Fruit fly (Drosophila melanogaster): ENCODE results near the gene tara.
A peak's percentile ranks its signal among the peaks of the same experiment; 100 is the strongest.

tara gene

DNA sequence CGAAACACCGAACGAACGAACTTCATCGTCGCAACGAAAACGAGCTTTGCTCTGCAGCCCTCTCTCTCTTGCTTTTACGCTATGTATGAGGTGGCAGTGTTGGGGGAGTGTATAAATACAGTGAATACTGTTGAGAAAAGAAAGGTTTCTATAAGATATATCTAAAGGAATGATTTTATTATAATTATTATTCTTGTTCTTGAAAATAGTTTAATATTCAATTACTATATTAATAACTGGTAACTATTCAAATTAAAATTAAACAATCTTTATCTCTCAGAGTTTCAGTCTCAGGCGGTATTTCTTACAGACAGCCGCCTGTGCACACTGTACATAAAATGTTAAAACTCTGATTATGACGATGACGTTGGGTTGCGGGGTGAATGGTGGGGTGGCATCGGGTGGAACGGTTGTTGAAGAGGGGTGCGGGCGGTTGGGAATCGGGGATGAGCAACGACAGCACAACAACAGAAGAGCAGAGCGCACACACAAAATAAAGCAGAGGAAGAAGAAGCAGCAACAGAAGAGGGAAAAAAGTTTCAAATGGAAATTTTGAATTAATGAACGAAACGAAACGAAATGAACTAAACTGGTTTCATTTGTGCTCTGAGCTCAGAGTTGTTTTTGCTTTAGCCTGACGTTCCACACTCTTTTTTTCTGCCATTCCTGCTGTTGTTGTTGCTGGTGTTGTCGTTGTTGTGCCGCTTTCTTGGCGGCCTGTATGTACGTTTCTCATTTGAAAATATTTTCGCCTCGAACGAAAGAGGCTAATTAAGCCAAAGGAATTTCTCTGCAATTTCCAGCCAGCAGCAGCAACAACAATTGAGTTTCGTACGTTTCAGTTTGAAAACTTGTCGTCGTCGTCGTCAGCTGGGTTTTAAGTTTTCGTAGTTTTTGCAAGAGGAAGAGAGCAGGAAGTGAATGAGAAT is 11.5 kb downstream of the tara start (continued):
- TF ChIP-seq CG31388 (GFP tag; optimal IDR thresholded peaks at IDR 0.05) (peak; percentile 90), cg (GFP tag; optimal IDR thresholded peaks at IDR 0.05) (peak; percentile 41), NK7.1 (GFP tag; optimal IDR thresholded peaks at IDR 0.05) (peak; percentile 41), ash1 (GFP tag; optimal IDR thresholded peaks at IDR 0.05) (peak; percentile 81), CG4404 (GFP tag; IDR thresholded peaks at IDR 0.05) (no peak), CG18011 (GFP tag; optimal IDR thresholded peaks at IDR 0.05) (peak; percentile 85), knrl (GFP tag; IDR thresholded peaks at IDR 0.05; ENCODE audit: partially characterized antibody) (no peak), CG10654 (GFP tag; optimal IDR thresholded peaks at IDR 0.05) (peak; percentile 96), CG8924 (tag; optimal IDR thresholded peaks at IDR 0.05) (peak; percentile 99), CG18262 (tag; optimal IDR thresholded peaks at IDR 0.05) (peak; percentile 99), CG8944 (GFP tag; optimal IDR thresholded peaks at IDR 0.05) (peak; percentile 82), bbx (GFP tag; IDR thresholded peaks at IDR 0.05; ENCODE audit: partially characterized antibody) (no peak), esg (GFP tag; conservative IDR thresholded peaks at IDR 0.05) (no peak), sima (GFP tag; optimal IDR thresholded peaks at IDR 0.05) (peak; percentile 35), CG10366 (GFP tag; IDR thresholded peaks at IDR 0.05) (no peak), dan (GFP tag; IDR thresholded peaks at IDR 0.05) (no peak), klu (GFP tag; IDR thresholded peaks at IDR 0.05) (no peak), ato (GFP tag; IDR thresholded peaks at IDR 0.05; ENCODE audit: partially characterized antibody) (no peak), BEAF-32 (GFP tag; optimal IDR thresholded peaks at IDR 0.05) (no peak), CG11398 (GFP tag; optimal IDR thresholded peaks at IDR 0.05) (no peak), CG32772 (GFP tag; IDR thresholded peaks at IDR 0.05) (no peak), rib (GFP tag; IDR thresholded peaks at IDR 0.05) (no peak), CG7928 (GFP tag; optimal IDR thresholded peaks at IDR 0.05) (peak; percentile 73), CG31365 (tag; optimal IDR thresholded peaks at IDR 0.05) (peak; percentile 75), Deaf1 (tag; optimal IDR thresholded peaks at IDR 0.05) (peak; percentile 95), Antp (GFP tag; optimal IDR thresholded peaks at IDR 0.05) (peak; percentile 80), CG9437 (GFP tag; optimal IDR thresholded peaks at IDR 0.05) (peak; percentile 94), CG17186 (GFP tag; optimal IDR thresholded peaks at IDR 0.05) (peak; percentile 66), CG11093 (GFP tag; IDR thresholded peaks at IDR 0.05) (peak; percentile 96), nau (GFP tag; optimal IDR thresholded peaks at IDR 0.05) (peak; percentile 91), Jarid2 (GFP tag; optimal IDR thresholded peaks at IDR 0.05) (peak; percentile 87), Ssrp (tag; optimal IDR thresholded peaks at IDR 0.05) (peak; percentile 98), en (GFP tag; optimal IDR thresholded peaks at IDR 0.05) (peak; percentile 38), Max (GFP tag; optimal IDR thresholded peaks at IDR 0.05) (peak; percentile 83), Awh (GFP tag; IDR thresholded peaks at IDR 0.05) (no peak), CG1233 (GFP tag; optimal IDR thresholded peaks at IDR 0.05) (peak; percentile 96), slou (GFP tag; optimal IDR thresholded peaks at IDR 0.05) (peak; percentile 94), unpg (GFP tag; optimal IDR thresholded peaks at IDR 0.05) (peak; percentile 99), CG3726 (GFP tag; IDR thresholded peaks at IDR 0.05) (no peak), dysf (GFP tag; IDR thresholded peaks at IDR 0.05) (no peak), CG8765 (GFP tag; IDR thresholded peaks at IDR 0.05) (no peak), CG4360 (GFP tag; IDR thresholded peaks at IDR 0.05) (no peak), Drgx (GFP tag; IDR thresholded peaks at IDR 0.05) (no peak), CG14441 (GFP tag; IDR thresholded peaks at IDR 0.05) (no peak), CG8359 (GFP tag; optimal IDR thresholded peaks at IDR 0.05; ENCODE audit: borderline replicate concordance) (peak; percentile 91), az2 (GFP tag; optimal IDR thresholded peaks at IDR 0.05) (peak; percentile 98), ap (GFP tag; IDR thresholded peaks at IDR 0.05) (no peak), Ets97D (GFP tag; optimal IDR thresholded peaks at IDR 0.05) (peak; percentile 47), Sry-δ (GFP tag; optimal IDR thresholded peaks at IDR 0.05) (no peak)
